Worm (Caenorhabditis elegans): ENCODE measurements around the gene F38A5.6.

ce11 chrIV:6606587-6606986 is 9.4 kb upstream of the F38A5.6 start:
- TF ChIP-seq him-1 (tag; optimal IDR thresholded peaks at IDR 0.05) (no peak), W03F9.2 (tag; optimal IDR thresholded peaks at IDR 0.05) (no peak)
